Worm (Caenorhabditis elegans): Measurements from ENCODE around the gene unc-112.

Gene unc-112

DNA sequence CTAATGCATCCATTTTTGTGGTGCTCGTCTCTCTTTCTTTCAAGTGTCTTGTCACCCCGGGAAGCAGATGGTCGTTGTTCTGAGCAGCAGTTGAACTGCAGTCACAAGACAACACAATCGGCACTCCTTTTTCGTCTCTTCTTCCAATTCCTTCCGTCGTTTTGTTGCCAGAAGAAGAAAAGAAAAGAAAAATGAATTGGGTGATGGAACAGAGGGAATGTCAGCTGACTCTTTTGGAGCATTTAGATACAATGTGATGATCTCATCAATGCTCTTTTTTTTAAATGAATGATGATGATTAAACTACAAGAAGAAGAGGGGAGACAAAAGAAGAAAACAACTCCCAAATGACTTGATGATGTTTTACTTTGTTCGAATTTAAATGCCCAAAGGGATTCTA is 46.5 kb downstream of the unc-112 start (continued):
- no peak for TF ChIP-seq pag-3 (tag; optimal IDR thresholded peaks at IDR 0.05; ENCODE audit: borderline replicate concordance, insufficient read depth)
- no peak for TF ChIP-seq vab-15 (tag; optimal IDR thresholded peaks at IDR 0.05)
- no peak for TF ChIP-seq isw-1 (GFP tag; IDR thresholded peaks at IDR 0.05)
- no peak for TF ChIP-seq lir-3 (tag; optimal IDR thresholded peaks at IDR 0.05; ENCODE audit: poor library complexity)
- no peak for TF ChIP-seq mdl-1 (tag; optimal IDR thresholded peaks at IDR 0.05)
- no peak for TF ChIP-seq sptf-1 (tag; optimal IDR thresholded peaks at IDR 0.05)
- TF ChIP-seq skn-1 (tag; optimal IDR thresholded peaks at IDR 0.05), result peak; percentile 18
- no peak for TF ChIP-seq mep-1 (tag; optimal IDR thresholded peaks at IDR 0.05)
- no peak for TF ChIP-seq efl-3 (GFP tag; optimal IDR thresholded peaks at IDR 0.05)
- peak; percentile 4 for TF ChIP-seq snu-23 (GFP tag; optimal IDR thresholded peaks at IDR 0.05)
- TF ChIP-seq zag-1 (tag; optimal IDR thresholded peaks at IDR 0.05), result no peak
- TF ChIP-seq tbx-2 (tag; optimal IDR thresholded peaks at IDR 0.05), result peak; percentile 26
- TF ChIP-seq unc-130 (tag; optimal IDR thresholded peaks at IDR 0.05), result no peak
- no peak for TF ChIP-seq ceh-88 (GFP tag; IDR thresholded peaks at IDR 0.05)
- TF ChIP-seq nhr-20 (tag; optimal IDR thresholded peaks at IDR 0.05), result no peak
- no peak for TF ChIP-seq F16B12.6 (tag; optimal IDR thresholded peaks at IDR 0.05)
- no peak for TF ChIP-seq unc-98 (GFP tag; IDR thresholded peaks at IDR 0.05)
- no peak for TF ChIP-seq jun-1 (tag; optimal IDR thresholded peaks at IDR 0.05)
- no peak for TF ChIP-seq nhr-76 (tag; optimal IDR thresholded peaks at IDR 0.05)
- no peak for TF ChIP-seq fkh-4 (tag; optimal IDR thresholded peaks at IDR 0.05; ENCODE audit: borderline replicate concordance)
- no peak for TF ChIP-seq xbp-1 (tag; optimal IDR thresholded peaks at IDR 0.05)
- TF ChIP-seq aly-2 (tag; optimal IDR thresholded peaks at IDR 0.05), result no peak
- no peak for TF ChIP-seq lin-39 (tag; optimal IDR thresholded peaks at IDR 0.05)
- TF ChIP-seq nhr-90 (tag; optimal IDR thresholded peaks at IDR 0.05; ENCODE audit: poor library complexity), result no peak
- TF ChIP-seq ets-5 (GFP tag; IDR thresholded peaks at IDR 0.05), result no peak
- TF ChIP-seq ztf-11 (tag; optimal IDR thresholded peaks at IDR 0.05), result no peak
- no peak for TF ChIP-seq aha-1 (tag; optimal IDR thresholded peaks at IDR 0.05)
- no peak for TF ChIP-seq nhr-19 (GFP tag; conservative IDR thresholded peaks at IDR 0.05)
- no peak for TF ChIP-seq nhr-84 (tag; optimal IDR thresholded peaks at IDR 0.05)
- no peak for TF ChIP-seq ces-1 (GFP tag; optimal IDR thresholded peaks at IDR 0.05)
- no peak for TF ChIP-seq lin-15B (tag; optimal IDR thresholded peaks at IDR 0.05)
- no peak for TF ChIP-seq ama-1 (optimal IDR thresholded peaks at IDR 0.05)
- peak; percentile 24 for TF ChIP-seq unc-86 (tag; optimal IDR thresholded peaks at IDR 0.05)
- TF ChIP-seq dsc-1 (tag; optimal IDR thresholded peaks at IDR 0.05), result no peak
- no peak for TF ChIP-seq zip-4 (GFP tag; optimal IDR thresholded peaks at IDR 0.05)
- no peak for TF ChIP-seq mab-9 (GFP tag; IDR thresholded peaks at IDR 0.05)
- peak in 1 of 2 experiments; percentile 58 for TF ChIP-seq lsy-2 (tag; optimal IDR thresholded peaks at IDR 0.05)
- TF ChIP-seq egl-27 (tag; optimal IDR thresholded peaks at IDR 0.05), result no peak

- peak; percentile 45 for TF ChIP-seq lin-14 (GFP tag; optimal IDR thresholded peaks at IDR 0.05)
- TF ChIP-seq ceh-8 (GFP tag; optimal IDR thresholded peaks at IDR 0.05), result no peak
- TF ChIP-seq efl-1 (optimal IDR thresholded peaks at IDR 0.05), result no peak
- peak in 1 of 2 experiments; percentile 66 for TF ChIP-seq efl-1 (GFP tag; optimal IDR thresholded peaks at IDR 0.05 in 1 of 2)
- TF ChIP-seq lin-15B (tag; optimal IDR thresholded peaks at IDR 0.05), result no peak
- peak; percentile 86 for TF ChIP-seq fkh-10 (GFP tag; optimal IDR thresholded peaks at IDR 0.05)
These were observed 47.6 kb downstream of the unc-112 start for ce11 chrV:14648825-14649224.

All from whole organism, L1 larva.